Fruit fly (Drosophila melanogaster): ENCODE measurements around the gene DIP-iota.

The DIP-iota gene

dm6 chr2L:6601018-6601505, 20.4 kb downstream of the DIP-iota start, which contains the start of gene Dpp10 (continued):
- peak; percentile 95 for TF ChIP-seq HmgZ (tag; optimal IDR thresholded peaks at IDR 0.05)
- peak; percentile 96 for TF ChIP-seq CG7556 (GFP tag; optimal IDR thresholded peaks at IDR 0.05)
- peak; percentile 95 for TF ChIP-seq so (GFP tag; IDR thresholded peaks at IDR 0.05)
- TF ChIP-seq CG2199 (GFP tag; IDR thresholded peaks at IDR 0.05), result no peak; the same call in 2 of the 3 replicates
- TF ChIP-seq Bdp1 (GFP tag; optimal IDR thresholded peaks at IDR 0.05), result peak; percentile 73
- TF ChIP-seq Adf1 (GFP tag; IDR thresholded peaks at IDR 0.05), result peak; percentile 85
- peak; percentile 80 for TF ChIP-seq Sox100B (GFP tag; optimal IDR thresholded peaks at IDR 0.05)
- TF ChIP-seq caup (GFP tag; optimal IDR thresholded peaks at IDR 0.05; ENCODE audit: severe bottlenecking), result peak; percentile 92
- peak; percentile 94 for TF ChIP-seq CG10366 (GFP tag; IDR thresholded peaks at IDR 0.05)
- TF ChIP-seq Oaz (GFP tag; IDR thresholded peaks at IDR 0.05), result peak; percentile 96
- peak; percentile 55 for TF ChIP-seq Ets97D (GFP tag; optimal IDR thresholded peaks at IDR 0.05)
- peak; percentile 69 for TF ChIP-seq CG3407 (GFP tag; optimal IDR thresholded peaks at IDR 0.05)
- TF ChIP-seq CG1792 (GFP tag; optimal IDR thresholded peaks at IDR 0.05), result peak; percentile 83
- peak; percentile 71 for TF ChIP-seq CG8089 (GFP tag; optimal IDR thresholded peaks at IDR 0.05)
- peak; percentile 93 for TF ChIP-seq Fer3 (tag; optimal IDR thresholded peaks at IDR 0.05)
- TF ChIP-seq Rx (GFP tag; IDR thresholded peaks at IDR 0.05), result peak; percentile 89
- no peak for TF ChIP-seq CG10565 (GFP tag; optimal IDR thresholded peaks at IDR 0.05)
- no peak for TF ChIP-seq mld (GFP tag; IDR thresholded peaks at IDR 0.05; ENCODE audit: partially characterized antibody)
- TF ChIP-seq CG8281 (tag; optimal IDR thresholded peaks at IDR 0.05), result peak; percentile 70
- TF ChIP-seq slou (GFP tag; optimal IDR thresholded peaks at IDR 0.05), result peak; percentile 87
- peak; percentile 88 for TF ChIP-seq org-1 (GFP tag; optimal IDR thresholded peaks at IDR 0.05)
- peak; percentile 95 for TF ChIP-seq Hand (GFP tag; optimal IDR thresholded peaks at IDR 0.05)
- TF ChIP-seq luna (GFP tag; optimal IDR thresholded peaks at IDR 0.05), result peak; percentile 62
- no peak for TF ChIP-seq CG10979 (tag; optimal IDR thresholded peaks at IDR 0.05)
- TF ChIP-seq dmrt11E (tag; optimal IDR thresholded peaks at IDR 0.05), result no peak
- TF ChIP-seq CG7786 (GFP tag; optimal IDR thresholded peaks at IDR 0.05), result peak; percentile 88
- peak; percentile 36 for TF ChIP-seq fd64A (GFP tag; optimal IDR thresholded peaks at IDR 0.05)
- TF ChIP-seq wdn (GFP tag; IDR thresholded peaks at IDR 0.05), result peak; percentile 96
- peak; percentile 1 for TF ChIP-seq ash1 (GFP tag; optimal IDR thresholded peaks at IDR 0.05)
- TF ChIP-seq CG4730 (GFP tag; IDR thresholded peaks at IDR 0.05), result peak; percentile 95
- peak; percentile 79 for TF ChIP-seq CG4328 (GFP tag; optimal IDR thresholded peaks at IDR 0.05)
- TF ChIP-seq pb (GFP tag; optimal IDR thresholded peaks at IDR 0.05), result peak; percentile 75
- TF ChIP-seq bbx (GFP tag; IDR thresholded peaks at IDR 0.05; ENCODE audit: partially characterized antibody), result 0 out of 2 replicates have a peak, but pooled peaks have one; percentile 15
- peak; percentile 93 for TF ChIP-seq CG17612 (GFP tag; IDR thresholded peaks at IDR 0.05)
- TF ChIP-seq tx (GFP tag; optimal IDR thresholded peaks at IDR 0.05), result peak; percentile 87
- TF ChIP-seq tna (GFP tag; IDR thresholded peaks at IDR 0.05; ENCODE audit: partially characterized antibody), result no peak
- TF ChIP-seq ap (GFP tag; IDR thresholded peaks at IDR 0.05), result peak; percentile 89
- peak; percentile 94 for TF ChIP-seq gsb (GFP tag; IDR thresholded peaks at IDR 0.05)
- peak; percentile 83 for TF ChIP-seq CG12104 (GFP tag; optimal IDR thresholded peaks at IDR 0.05)
- peak; percentile 13 for TF ChIP-seq pzg (GFP tag; optimal IDR thresholded peaks at IDR 0.05)
- peak; percentile 73 for TF ChIP-seq Blimp-1 (GFP tag; optimal IDR thresholded peaks at IDR 0.05)
- TF ChIP-seq br (optimal IDR thresholded peaks at IDR 0.05), result no peak
- TF ChIP-seq Dll (GFP tag; IDR thresholded peaks at IDR 0.05; ENCODE audit: partially characterized antibody), result no peak
- peak in 1 of 2 experiments; percentile 86 for TF ChIP-seq eve (GFP tag; optimal IDR thresholded peaks at IDR 0.05)
- TF ChIP-seq CG12659 (GFP tag; optimal IDR thresholded peaks at IDR 0.05), result peak; percentile 91
- no peak for TF ChIP-seq CG8478 (optimal IDR thresholded peaks at IDR 0.05)
- TF ChIP-seq fu2 (GFP tag; optimal IDR thresholded peaks at IDR 0.05), result peak; percentile 91
- peak; percentile 85 for TF ChIP-seq CG6765 (GFP tag; optimal IDR thresholded peaks at IDR 0.05)
- TF ChIP-seq Myb (GFP tag; optimal IDR thresholded peaks at IDR 0.05), result peak; percentile 76
- TF ChIP-seq CG9876 (GFP tag; optimal IDR thresholded peaks at IDR 0.05), result peak; percentile 64
- peak; percentile 92 for TF ChIP-seq wor (GFP tag; IDR thresholded peaks at IDR 0.05)
